Worm (Caenorhabditis elegans) whole organism, late embryonic: ENCODE measurements around the gene otpl-7.

Experiments
- C38D4.7 ChIP-seq: fragments of 200-800 bp; sonication (Bioruptor generic); optimal IDR thresholded peaks from 2 replicates; lab custom pipeline; 2018; ENCODE audit warnings: mild to moderate bottlenecking, missing genetic modification characterization, moderate library complexity, missing compliant biosample characterization
- ceh-34 ChIP-seq: sonication (generic microtip); optimal IDR thresholded peaks from 2 replicates; lab custom pipeline; 2016; ENCODE audit warnings: mild to moderate bottlenecking, missing genetic modification characterization, missing compliant biosample characterization
- fkh-10 ChIP-seq: fragments of 150-350 bp; optimal IDR thresholded peaks from 2 replicates; lab custom pipeline; 2014; ENCODE audit warnings: missing biosample characterization, missing genetic modification reagents, missing genetic modification characterization
- fkh-6 ChIP-seq: sonication (generic microtip); optimal IDR thresholded peaks from 2 replicates; lab custom pipeline; 2016; ENCODE audit warnings: missing genetic modification characterization, missing compliant biosample characterization
- nfya-1 ChIP-seq: sonication (generic microtip); optimal IDR thresholded peaks from 2 replicates; lab custom pipeline; 2017; ENCODE audit warnings: missing genetic modification characterization, mild to moderate bottlenecking, missing compliant biosample characterization, antibody characterized with exemption, moderate library complexity
- odd-2 ChIP-seq: sonication (generic microtip); optimal IDR thresholded peaks from 2 replicates; lab custom pipeline; 2017; ENCODE audit warnings: antibody characterized with exemption, mild to moderate bottlenecking, missing genetic modification characterization, missing compliant biosample characterization
- unc-86 ChIP-seq: sonication (generic microtip); optimal IDR thresholded peaks from 2 replicates; lab custom pipeline; 2016; ENCODE audit warnings: missing genetic modification characterization, missing compliant biosample characterization
- ztf-16 ChIP-seq: sonication (generic microtip); optimal IDR thresholded peaks from 2 replicates; lab custom pipeline; 2017; ENCODE audit warnings: missing genetic modification characterization, missing compliant biosample characterization

DNA sequence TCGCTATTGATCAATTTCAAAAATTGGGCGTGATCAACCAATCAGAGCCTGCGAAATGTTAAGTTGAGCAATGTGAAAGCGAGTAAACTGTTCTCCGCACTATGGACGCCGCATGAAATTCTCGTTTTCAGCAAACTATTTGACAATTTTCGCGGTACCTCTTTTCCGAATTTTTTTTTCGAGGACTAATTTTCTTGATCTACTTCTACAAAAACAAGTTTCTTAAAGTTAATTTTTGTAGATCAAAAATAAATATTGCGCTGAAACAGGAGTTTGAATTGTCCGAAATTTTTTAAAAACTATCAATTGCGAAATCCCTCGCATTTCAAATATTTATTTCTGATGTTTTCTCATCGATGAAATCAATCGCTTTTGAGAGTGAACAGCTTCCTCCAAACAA is 3.6 kb upstream of the otpl-7 start:
- TF ChIP-seq ceh-34 (tag; lab: Kevin White, UChicago): no peak
- TF ChIP-seq fkh-10 (GFP tag; lab: Kevin White, UChicago): no peak
- no peak for TF ChIP-seq C38D4.7 (GFP tag; lab: Kevin White, UChicago)
- no peak for TF ChIP-seq unc-86 (tag; lab: Kevin White, UChicago)
- no peak for TF ChIP-seq ztf-16 (tag; lab: Kevin White, UChicago)
- TF ChIP-seq fkh-6 (tag; lab: Kevin White, UChicago): no peak
- TF ChIP-seq nfya-1: no peak
- TF ChIP-seq odd-2 (tag; lab: Kevin White, UChicago): no peak
